Worm (Caenorhabditis elegans): ENCODE data around the gene dhhc-13.
A peak's percentile ranks its signal among the peaks of the same experiment; 100 is the strongest.

The dhhc-13 gene

ce11 chrIV:5947555-5948151 is 30.5 kb downstream of the dhhc-13 start, which contains the start of gene rps-25 (continued):
- TF ChIP-seq F57A8.1 (GFP tag; optimal IDR thresholded peaks at IDR 0.05), result no peak
- TF ChIP-seq B0035.1 (tag; optimal IDR thresholded peaks at IDR 0.05), result no peak
- no peak for TF ChIP-seq K11D2.4 (GFP tag; IDR thresholded peaks at IDR 0.05)
- TF ChIP-seq attf-6 (GFP tag; IDR thresholded peaks at IDR 0.05), result no peak
- TF ChIP-seq D2030.7 (GFP tag; IDR thresholded peaks at IDR 0.05), result peak; percentile 71
- TF ChIP-seq ztf-28 (GFP tag; IDR thresholded peaks at IDR 0.05), result no peak
- TF ChIP-seq xnd-1 (tag; optimal IDR thresholded peaks at IDR 0.05), result no peak
- no peak for TF ChIP-seq die-1 (tag; optimal IDR thresholded peaks at IDR 0.05)
- no peak for TF ChIP-seq lin-54 (GFP tag; optimal IDR thresholded peaks at IDR 0.05)
- no peak for TF ChIP-seq sptf-2 (GFP tag; optimal IDR thresholded peaks at IDR 0.05)
- no peak for TF ChIP-seq rec-8 (tag; optimal IDR thresholded peaks at IDR 0.05)
- TF ChIP-seq nfya-2 (GFP tag; IDR thresholded peaks at IDR 0.05), result no peak
- no peak for TF ChIP-seq mxl-1 (tag; optimal IDR thresholded peaks at IDR 0.05)
- TF ChIP-seq nhr-27 (tag; optimal IDR thresholded peaks at IDR 0.05), result no peak
- no peak for TF ChIP-seq tbx-9 (tag; optimal IDR thresholded peaks at IDR 0.05; ENCODE audit: borderline replicate concordance)
- TF ChIP-seq T26A5.8 (tag; optimal IDR thresholded peaks at IDR 0.05), result no peak
- no peak for TF ChIP-seq unc-130 (GFP tag; optimal IDR thresholded peaks at IDR 0.05)
- TF ChIP-seq tlf-1 (GFP tag; optimal IDR thresholded peaks at IDR 0.05), result no peak
- TF ChIP-seq cebp-1 (GFP tag; IDR thresholded peaks at IDR 0.05), result no peak
- TF ChIP-seq cebp-1 (tag; optimal IDR thresholded peaks at IDR 0.05), result peak; percentile 28
- TF ChIP-seq hrde-1 (tag; optimal IDR thresholded peaks at IDR 0.05; ENCODE audit: borderline replicate concordance), result no peak
- TF ChIP-seq F55B11.4 (tag; optimal IDR thresholded peaks at IDR 0.05; ENCODE audit: borderline replicate concordance, insufficient read depth), result no peak
- no peak for TF ChIP-seq akir-1 (GFP tag; optimal IDR thresholded peaks at IDR 0.05)
- TF ChIP-seq nfyb-1 (GFP tag; IDR thresholded peaks at IDR 0.05), result no peak
- TF ChIP-seq F37B4.10 (GFP tag; IDR thresholded peaks at IDR 0.05), result no peak
- TF ChIP-seq hmg-20 (GFP tag; IDR thresholded peaks at IDR 0.05), result no peak
- TF ChIP-seq F33H1.4 (GFP tag; IDR thresholded peaks at IDR 0.05), result peak; percentile 92
- TF ChIP-seq ama-1 (optimal IDR thresholded peaks at IDR 0.05), result no peak
- TF ChIP-seq ama-1 (GFP tag; optimal IDR thresholded peaks at IDR 0.05), result peak in 1 of 2 experiments; percentile 41
- peak; percentile 84 for TF ChIP-seq snpc-1.3 (tag; optimal IDR thresholded peaks at IDR 0.05; ENCODE audit: insufficient read depth)
- TF ChIP-seq mcd-1 (GFP tag; IDR thresholded peaks at IDR 0.05), result no peak
- no peak for TF ChIP-seq hlh-26 (GFP tag; conservative IDR thresholded peaks at IDR 0.05)
- peak; percentile 37; the same call in 1 of the 2 replicates for TF ChIP-seq rcor-1 (GFP tag; IDR thresholded peaks at IDR 0.05)
- TF ChIP-seq hmg-1.2 (GFP tag; IDR thresholded peaks at IDR 0.05), result peak; percentile 90
- peak; percentile 66 for TF ChIP-seq tbp1 (GFP tag; optimal IDR thresholded peaks at IDR 0.05)
- no peak for TF ChIP-seq chd-7 (tag; optimal IDR thresholded peaks at IDR 0.05)
- TF ChIP-seq aptf-2 (GFP tag; conservative IDR thresholded peaks at IDR 0.05), result no peak
- no peak for TF ChIP-seq lir-1 (GFP tag; conservative IDR thresholded peaks at IDR 0.05)
- no peak for TF ChIP-seq ceh-40 (GFP tag; IDR thresholded peaks at IDR 0.05)
- peak; percentile 42; the same call in 1 of the 2 replicates for TF ChIP-seq attf-3 (GFP tag; conservative IDR thresholded peaks at IDR 0.05)
- no peak for TF ChIP-seq ceh-79 (tag; optimal IDR thresholded peaks at IDR 0.05)
- TF ChIP-seq zfh-2 (GFP tag; conservative IDR thresholded peaks at IDR 0.05), result no peak
- no peak for TF ChIP-seq dpff-1 (tag; optimal IDR thresholded peaks at IDR 0.05)
- TF ChIP-seq lin-40 (tag; optimal IDR thresholded peaks at IDR 0.05), result no peak
- no peak for TF ChIP-seq ztf-22 (GFP tag; optimal IDR thresholded peaks at IDR 0.05)
- no peak for TF ChIP-seq F57C9.4 (tag; optimal IDR thresholded peaks at IDR 0.05)
- no peak for TF ChIP-seq aptf-3 (GFP tag; IDR thresholded peaks at IDR 0.05)
- TF ChIP-seq pbrm-1 (GFP tag; IDR thresholded peaks at IDR 0.05), result peak; percentile 50; the same call in 1 of the 2 replicates
- no peak for TF ChIP-seq egl-18 (GFP tag; IDR thresholded peaks at IDR 0.05)
